Fruit fly (Drosophila melanogaster) whole organism, wandering third instar larva: Measurements from ENCODE around the gene CG31792.

Experiments used
- Abd-B ChIP-seq: fragments of >200 bp; optimal IDR thresholded peaks from 2 replicates; lab custom pipeline; 2017; ENCODE audit warnings: missing biosample characterization, missing genetic modification characterization
- CG32264 ChIP-seq: fragments of 200-800 bp; sonication (Bioruptor generic); optimal IDR thresholded peaks from 2 replicates; lab custom pipeline; 2016; ENCODE audit warnings: missing biosample characterization, missing genetic modification characterization
- CG9705 ChIP-seq: fragments of 200-800 bp; sonication (Bioruptor generic); optimal IDR thresholded peaks from 2 replicates; lab custom pipeline; 2018; ENCODE audit warnings: missing biosample characterization, mild to moderate bottlenecking, missing genetic modification characterization
- CrebA ChIP-seq: fragments of 200-800 bp; sonication (Bioruptor generic); optimal IDR thresholded peaks from 2 replicates; lab custom pipeline; 2016; ENCODE audit warnings: missing biosample characterization, mild to moderate bottlenecking, missing genetic modification characterization, borderline replicate concordance
- Dfd ChIP-seq: fragments of >200 bp; optimal IDR thresholded peaks from 2 replicates; lab custom pipeline; 2017; ENCODE audit warnings: missing biosample characterization, missing genetic modification characterization
- Dif ChIP-seq: fragments of 200-275, 200-300 bp; sonication (Bioruptor generic); optimal IDR thresholded peaks from 2 replicates; lab custom pipeline; 2018; ENCODE audit warnings: missing biosample characterization, missing genetic modification characterization; ENCODE audit not compliant: partially characterized antibody
- HLH106 ChIP-seq: fragments of 200-800 bp; optimal IDR thresholded peaks from 3 replicates; lab custom pipeline; 2019; ENCODE audit warnings: missing biosample characterization, mild to moderate bottlenecking, missing genetic modification characterization, moderate library complexity
- Hr78 ChIP-seq: fragments of >200 bp; optimal IDR thresholded peaks from 2 replicates; lab custom pipeline; 2017; ENCODE audit warnings: missing biosample characterization, missing genetic modification characterization
- Hr83 ChIP-seq: fragments of 200-300 bp; sonication (Bioruptor generic); optimal IDR thresholded peaks from 2 replicates; lab custom pipeline; 2016; ENCODE audit warnings: missing biosample characterization, mild to moderate bottlenecking, missing genetic modification characterization, moderate library complexity; ENCODE audit not compliant: poor library complexity, severe bottlenecking
- Jra ChIP-seq: sonication (Bioruptor generic); optimal IDR thresholded peaks from 2 replicates; lab custom pipeline; 2016; ENCODE audit warnings: missing biosample characterization, missing genetic modification characterization
- Mio ChIP-seq: sonication (Bioruptor generic); optimal IDR thresholded peaks from 2 replicates; lab custom pipeline; 2016; ENCODE audit warnings: missing biosample characterization, missing genetic modification characterization
- Myc ChIP-seq: fragments of >200 bp; optimal IDR thresholded peaks from 2 replicates; lab custom pipeline; 2017
- OdsH ChIP-seq: fragments of 200-800 bp; sonication (Bioruptor generic); optimal IDR thresholded peaks from 2 replicates; lab custom pipeline; 2016; ENCODE audit warnings: missing biosample characterization, mild to moderate bottlenecking, missing genetic modification characterization
- Rel ChIP-seq, 2 experiments: fragments of 200-800 bp; sonication (Bioruptor generic) in 1 of 2; optimal IDR thresholded peaks; 2 replicates in 1 of 2; 3 replicates in 1 of 2; lab custom pipeline; 2016 to 2019; ENCODE audit warnings: mild to moderate bottlenecking in 2 of 2, missing biosample characterization in 2 of 2, missing genetic modification characterization in 2 of 2, moderate library complexity in 1 of 2
- Sp1 ChIP-seq: fragments of 200-800 bp; sonication (Bioruptor generic); optimal IDR thresholded peaks from 3 replicates; lab custom pipeline; 2019; ENCODE audit warnings: missing biosample characterization, mild to moderate bottlenecking, missing genetic modification characterization, moderate library complexity
- Vsx2 ChIP-seq: fragments of 200-300, 225-300 bp; sonication (Bioruptor generic); optimal IDR thresholded peaks from 2 replicates; lab custom pipeline; 2018; ENCODE audit warnings: missing biosample characterization, missing genetic modification characterization; ENCODE audit not compliant: partially characterized antibody
- br ChIP-seq: fragments of 200-800 bp; sonication (Bioruptor generic); optimal IDR thresholded peaks from 2 replicates; lab custom pipeline; 2016; ENCODE audit warnings: missing biosample characterization, missing genetic modification characterization
- brk ChIP-seq: fragments of 200-800 bp; sonication (Bioruptor generic); optimal IDR thresholded peaks from 2 replicates; lab custom pipeline; 2016; ENCODE audit warnings: missing biosample characterization, mild to moderate bottlenecking, missing genetic modification characterization
- dl ChIP-seq, 2 experiments: fragments of 175-275, 200-275 bp in 1 of 2; fragments of 200-275 bp in 1 of 2; sonication (Bioruptor generic); optimal IDR thresholded peaks; lab custom pipeline; 2018; ENCODE audit warnings: mild to moderate bottlenecking in 2 of 2, missing biosample characterization in 2 of 2, missing genetic modification characterization in 2 of 2, moderate library complexity in 2 of 2; ENCODE audit not compliant: partially characterized antibody in 2 of 2, insufficient read depth in 1 of 2
- dmrt93B ChIP-seq: fragments of 200-800 bp; sonication (Bioruptor generic); optimal IDR thresholded peaks from 2 replicates; lab custom pipeline; 2018; ENCODE audit warnings: missing biosample characterization, mild to moderate bottlenecking, missing genetic modification characterization
- ey ChIP-seq: fragments of 200-800 bp; sonication (Bioruptor generic); optimal IDR thresholded peaks from 2 replicates; lab custom pipeline; 2016; ENCODE audit warnings: missing biosample characterization, missing genetic modification characterization
- foxo ChIP-seq, 2 experiments: fragments of 200-800 bp; sonication (Bioruptor generic); optimal IDR thresholded peaks; 2 replicates in 1 of 2; 3 replicates in 1 of 2; lab custom pipeline; 2016 to 2017; ENCODE audit warnings: missing biosample characterization in 2 of 2, missing genetic modification characterization in 2 of 2
- fru ChIP-seq: fragments of 200-800 bp; sonication (Bioruptor generic); optimal IDR thresholded peaks from 3 replicates; lab custom pipeline; 2016; ENCODE audit warnings: missing biosample characterization, mild to moderate bottlenecking, missing genetic modification characterization
- h ChIP-seq: fragments of 200-800 bp; sonication (Bioruptor generic); optimal IDR thresholded peaks from 3 replicates; lab custom pipeline; 2016; ENCODE audit warnings: missing biosample characterization, mild to moderate bottlenecking, missing genetic modification characterization
- pan ChIP-seq: fragments of >200 bp; optimal IDR thresholded peaks from 2 replicates; lab custom pipeline; 2017
- psq ChIP-seq: fragments of 200-800 bp; sonication (Bioruptor generic); optimal IDR thresholded peaks from 3 replicates; lab custom pipeline; 2017; ENCODE audit warnings: missing biosample characterization, mild to moderate bottlenecking, missing genetic modification characterization, moderate library complexity
- rgr ChIP-seq: fragments of 200-800 bp; sonication (Bioruptor generic); optimal IDR thresholded peaks from 3 replicates; lab custom pipeline; 2016; ENCODE audit warnings: missing biosample characterization, mild to moderate bottlenecking, missing genetic modification characterization
- sv ChIP-seq: fragments of 200-800 bp; sonication (Bioruptor generic); optimal IDR thresholded peaks from 3 replicates; lab custom pipeline; 2016; ENCODE audit warnings: missing biosample characterization, missing genetic modification characterization
- tai ChIP-seq: sonication (Bioruptor generic); optimal IDR thresholded peaks from 2 replicates; lab custom pipeline; 2016; ENCODE audit warnings: missing biosample characterization, missing genetic modification characterization

The CG31792 gene

DNA sequence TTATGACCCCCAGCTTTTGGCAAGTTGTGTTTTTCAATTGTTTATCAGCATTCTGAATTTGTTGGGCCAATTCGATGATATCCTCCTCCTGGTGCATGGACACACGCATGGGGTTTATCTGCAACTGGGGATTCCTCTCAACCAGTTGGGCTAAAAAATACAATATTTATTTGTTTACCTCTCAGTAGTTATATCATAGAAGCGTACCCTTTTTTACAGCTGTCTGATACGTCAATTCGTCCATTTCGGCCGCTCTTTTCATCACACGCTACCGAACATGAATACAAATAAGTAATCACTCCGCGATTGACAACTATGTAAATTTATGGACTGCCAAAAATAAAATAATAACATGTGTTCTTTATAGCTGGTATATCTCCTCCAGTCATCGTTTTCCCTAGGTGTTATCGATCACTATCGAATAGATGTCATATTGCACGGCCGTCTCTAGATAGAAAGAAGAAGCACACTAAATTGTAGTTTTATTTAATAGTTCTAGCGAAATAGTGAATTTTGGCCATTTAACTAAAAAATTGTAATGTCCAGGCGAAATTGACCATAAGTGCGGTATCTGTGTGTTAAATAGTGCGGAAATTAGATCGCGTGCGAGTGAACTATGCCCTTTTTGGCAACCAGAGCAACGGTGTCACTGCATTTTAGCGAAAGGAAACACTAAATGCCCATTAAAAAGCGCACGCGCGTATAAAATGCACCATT is 37.1 kb downstream of the CG31792 start, which contains the start of the genes mib2 and CG31800:
Gene mib2 (plus strand): TSS at position 232 of the 717 bp plus-strand sequence.
Gene CG31800 (minus strand): TSS at position 364 of the 717 bp plus-strand sequence.
- TF ChIP-seq foxo (GFP tag; optimal IDR thresholded peaks at IDR 0.05; lab: Kevin White, UChicago) = peak in 1 of 2 experiments; percentile 23
- no peak for TF ChIP-seq Rel (GFP tag; optimal IDR thresholded peaks at IDR 0.05; lab: Kevin White, UChicago)
- peak; percentile 25 for TF ChIP-seq Rel (tag; optimal IDR thresholded peaks at IDR 0.05; lab: Kevin White, UChicago)
- TF ChIP-seq ey (GFP tag; lab: Kevin White, UChicago) = no peak
- TF ChIP-seq HLH106 (tag; lab: Kevin White, UChicago) = peak; percentile 6
- TF ChIP-seq h = peak; percentile 19
- no peak for TF ChIP-seq Dfd (GFP tag; lab: Kevin White, UChicago)
- peak; percentile 26 for TF ChIP-seq Hr83 (GFP tag; lab: Kevin White, UChicago)
- TF ChIP-seq brk (GFP tag; lab: Kevin White, UChicago) = no peak
- TF ChIP-seq Jra = peak; percentile 10
- no peak for TF ChIP-seq OdsH (GFP tag; lab: Kevin White, UChicago)
- TF ChIP-seq rgr (GFP tag; lab: Kevin White, UChicago) = peak; percentile 18
- no peak for TF ChIP-seq dmrt93B (GFP tag; lab: Kevin White, UChicago)
- TF ChIP-seq br (GFP tag; lab: Kevin White, UChicago) = no peak

DNA sequence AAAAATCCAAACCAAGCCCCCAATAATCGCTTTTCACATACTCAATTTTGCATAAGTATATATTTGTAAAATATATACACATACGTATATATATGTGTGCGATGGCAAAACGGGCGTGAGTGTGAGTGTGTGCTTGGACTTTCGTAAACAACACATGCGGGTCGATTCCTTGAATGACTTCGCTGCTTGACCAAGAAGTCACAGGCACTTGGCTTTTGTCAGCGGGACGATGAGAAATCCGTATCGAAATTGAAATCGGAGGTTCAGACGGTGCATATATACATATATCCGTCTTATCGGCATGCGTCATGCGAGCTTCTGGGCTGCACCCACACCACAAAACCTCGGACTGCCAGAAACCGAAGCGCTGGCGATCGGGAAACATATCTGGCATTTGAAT is 37.8 kb downstream of the CG31792 start:
- TF ChIP-seq CG9705 = no peak
- TF ChIP-seq ey (GFP tag; lab: Kevin White, UChicago) = no peak

DNA sequence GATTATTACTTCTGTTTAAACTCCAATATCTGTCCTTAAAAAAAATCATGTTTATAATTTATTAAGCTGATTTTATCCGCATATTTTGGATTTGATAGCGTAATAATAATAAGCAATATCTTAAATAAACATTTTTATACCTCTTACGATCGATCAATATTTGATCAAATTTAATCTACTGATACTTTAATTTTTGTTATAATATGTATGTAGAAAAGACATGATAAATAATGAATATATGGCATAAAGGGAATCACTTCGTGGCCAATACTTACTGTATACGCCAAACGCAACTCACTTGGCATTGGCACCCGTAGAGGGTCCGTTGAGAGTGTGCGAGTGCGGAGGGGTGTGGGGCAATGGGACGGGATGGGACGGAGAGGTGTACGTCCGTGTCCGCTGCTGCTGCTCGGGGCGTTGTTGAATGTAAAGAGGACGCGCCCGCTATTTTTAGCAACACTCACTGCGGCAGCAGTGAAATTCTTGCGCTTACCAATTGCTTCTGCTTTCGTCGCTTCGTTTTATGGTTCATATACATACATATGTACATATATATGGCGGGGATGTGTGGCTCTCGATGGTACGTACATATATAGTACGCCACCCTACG is 39.0 kb downstream of the CG31792 start:
- peak; percentile 8 for TF ChIP-seq h
- no peak for TF ChIP-seq tai (GFP tag; lab: Kevin White, UChicago)

DNA sequence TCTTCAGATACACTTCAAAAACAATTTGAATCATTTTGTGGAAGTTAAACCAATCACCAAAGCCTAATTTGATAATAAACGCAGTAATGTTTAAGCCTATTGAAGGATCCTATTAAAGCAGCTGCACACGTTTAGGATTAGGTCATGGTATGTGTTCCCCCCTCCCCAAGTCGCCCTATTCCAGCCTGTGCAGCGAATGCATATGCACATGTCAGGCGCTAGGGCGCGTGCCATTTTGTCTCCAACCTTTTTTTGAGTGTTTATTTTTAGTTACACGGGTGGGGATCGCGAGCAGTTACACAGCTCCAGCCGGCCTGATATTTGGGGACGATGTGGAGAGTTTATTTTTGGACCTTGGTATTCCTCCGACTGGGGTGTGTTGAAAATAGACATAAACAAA is 39.8 kb downstream of the CG31792 start:
- TF ChIP-seq CG32264 (GFP tag; lab: Kevin White, UChicago) (no peak), fru (GFP tag; lab: Kevin White, UChicago) (no peak), h (peak; percentile 4)
- TF ChIP-seq, all 38 proteins: peak for 1

DNA sequence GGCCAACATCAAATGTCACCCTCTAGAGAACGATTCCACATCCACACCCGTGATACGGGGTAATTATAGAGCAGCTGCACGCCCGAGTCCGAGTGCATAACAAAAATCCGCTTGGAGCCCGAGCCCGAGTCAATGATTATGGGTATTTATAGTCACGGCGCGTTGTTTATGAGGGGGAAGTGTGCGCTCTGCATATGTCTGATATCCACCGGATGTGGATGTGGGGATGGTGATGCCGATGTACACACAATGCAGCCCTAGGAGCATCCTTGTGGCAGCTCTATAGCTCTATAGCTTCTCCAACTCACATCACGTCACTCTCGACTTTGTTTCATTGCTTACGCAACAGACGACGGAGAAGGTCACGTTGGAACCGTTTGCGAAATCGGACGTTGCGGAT is 40.2 kb downstream of the CG31792 start:
- TF ChIP-seq CG32264 (GFP tag; lab: Kevin White, UChicago) (no peak), Abd-B (no peak), OdsH (GFP tag; lab: Kevin White, UChicago) (no peak), Myc (lab: Kevin White, UChicago) (no peak), dl (GFP tag; optimal IDR thresholded peaks at IDR 0.05; lab: Kevin White, UChicago; ENCODE audit: insufficient read depth in 1 of 2, partially characterized antibody in 2 of 2) (no peak)

DNA sequence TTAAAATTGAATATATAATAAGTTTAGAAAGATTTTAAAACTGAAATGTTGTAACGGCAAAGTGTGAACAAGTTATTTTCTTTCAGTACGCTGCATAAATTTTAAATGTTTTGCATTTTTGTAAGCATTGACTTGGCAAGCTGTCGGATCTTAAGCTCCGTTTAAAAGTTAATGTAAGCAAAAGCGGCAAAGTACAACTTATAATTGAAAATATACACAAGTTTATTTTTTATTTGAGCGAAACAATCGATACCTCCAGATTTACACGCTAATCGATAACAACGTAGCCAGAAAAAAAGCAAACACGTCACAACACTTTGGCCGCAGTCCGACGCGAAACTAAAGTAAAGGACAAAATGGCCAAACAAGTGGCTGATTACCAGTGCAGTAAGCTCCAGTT is 44.3 kb downstream of the CG31792 start, which contains the start of gene Catsup:
Gene Catsup (plus strand): TSS at position 273 of the 400 bp plus-strand sequence.
- TF ChIP-seq psq (GFP tag; lab: Kevin White, UChicago) (no peak), Sp1 (no peak), CrebA (GFP tag; lab: Kevin White, UChicago) (no peak), Mio (GFP tag; lab: Kevin White, UChicago) (no peak), OdsH (GFP tag; lab: Kevin White, UChicago) (no peak), Hr78 (GFP tag; lab: Kevin White, UChicago) (no peak), fru (GFP tag; lab: Kevin White, UChicago) (no peak), dl (GFP tag; optimal IDR thresholded peaks at IDR 0.05; lab: Kevin White, UChicago; ENCODE audit: insufficient read depth in 1 of 2, partially characterized antibody in 2 of 2) (no peak), Dif (GFP tag; lab: Kevin White, UChicago) (no peak), Myc (lab: Kevin White, UChicago) (no peak), h (no peak), sv (no peak), Abd-B (no peak), Dfd (GFP tag; lab: Kevin White, UChicago) (no peak), pan (no peak), dmrt93B (GFP tag; lab: Kevin White, UChicago) (no peak), HLH106 (tag; lab: Kevin White, UChicago) (no peak), Vsx2 (GFP tag; lab: Kevin White, UChicago) (no peak), CG9705 (no peak), tai (GFP tag; lab: Kevin White, UChicago) (no peak)
- TF ChIP-seq, all 38 proteins: peak for 0
